Fruit fly (Drosophila melanogaster): ENCODE results near the gene CG6678.

- no peak for TF ChIP-seq psq (optimal IDR thresholded peaks at IDR 0.05)
- TF ChIP-seq ttk (optimal IDR thresholded peaks at IDR 0.05), result no peak
- TF ChIP-seq Sin3A (optimal IDR thresholded peaks at IDR 0.05), result no peak
- TF ChIP-seq insv (optimal IDR thresholded peaks at IDR 0.05), result no peak
These were observed 17.5 kb downstream of the CG6678 start for dm6 chr3R:21904345-21904744.
